Worm (Caenorhabditis elegans) whole organism, L2 larva: Measurements from ENCODE around the gene hmgr-1.

Experiments used
- ZK546.5 ChIP-seq: sonication (generic microtip); optimal IDR thresholded peaks from 2 replicates; lab custom pipeline; 2017; ENCODE audit warnings: missing biosample characterization, missing genetic modification characterization
- dmd-4 ChIP-seq: sonication (generic microtip); optimal IDR thresholded peaks from 2 replicates; lab custom pipeline; 2017; ENCODE audit warnings: missing biosample characterization, missing genetic modification characterization
- egl-27 ChIP-seq: sonication (generic microtip); optimal IDR thresholded peaks from 3 replicates; lab custom pipeline; 2017; ENCODE audit warnings: missing biosample characterization, missing genetic modification reagents, missing genetic modification characterization
- elt-1 ChIP-seq: fragments of 150-350 bp; optimal IDR thresholded peaks from 2 replicates; lab custom pipeline; 2014; ENCODE audit warnings: missing biosample characterization, missing genetic modification characterization
- lin-11 ChIP-seq: fragments of 150-350 bp; sonication (generic microtip); optimal IDR thresholded peaks from 2 replicates; lab custom pipeline; 2014; ENCODE audit warnings: missing biosample characterization, missing genetic modification characterization, inconsistent platforms, mixed read lengths
- mab-5 ChIP-seq: fragments of 150-350 bp; optimal IDR thresholded peaks from 2 replicates; lab custom pipeline; 2014; ENCODE audit warnings: missing biosample characterization, missing genetic modification characterization
- nhr-10 ChIP-seq: sonication (generic microtip); optimal IDR thresholded peaks from 2 replicates; lab custom pipeline; 2017; ENCODE audit warnings: missing biosample characterization, missing genetic modification characterization
- nhr-12 ChIP-seq: fragments of 150-350 bp; optimal IDR thresholded peaks from 2 replicates; lab custom pipeline; 2014; ENCODE audit warnings: missing biosample characterization, missing genetic modification characterization
- nhr-25 ChIP-seq: fragments of 150-350 bp; sonication (generic microtip); optimal IDR thresholded peaks from 3 replicates; lab custom pipeline; 2014; ENCODE audit warnings: missing biosample characterization, missing genetic modification characterization
- snpc-4 ChIP-seq: fragments of 150-350 bp; optimal IDR thresholded peaks from 2 replicates; lab custom pipeline; 2014; ENCODE audit warnings: missing biosample characterization, missing genetic modification characterization
- unc-39 ChIP-seq: fragments of 150-350 bp; optimal IDR thresholded peaks from 2 replicates; lab custom pipeline; 2014; ENCODE audit warnings: missing biosample characterization, missing genetic modification characterization
- zag-1 ChIP-seq: fragments of 150-350 bp; optimal IDR thresholded peaks from 2 replicates; lab custom pipeline; 2014; ENCODE audit warnings: missing biosample characterization, missing genetic modification characterization

ce11 chrIII:7380120-7380519 is 20.8 kb downstream of the hmgr-1 start:
- no peak for TF ChIP-seq unc-39
- TF ChIP-seq nhr-25 (tag; lab: Kevin White, UChicago): no peak
- no peak for TF ChIP-seq mab-5 (tag; lab: Kevin White, UChicago)
- no peak for TF ChIP-seq snpc-4 (tag; lab: Kevin White, UChicago)
- no peak for TF ChIP-seq lin-11
- no peak for TF ChIP-seq ZK546.5 (tag; lab: Kevin White, UChicago)
- TF ChIP-seq dmd-4 (tag; lab: Kevin White, UChicago): no peak
- TF ChIP-seq nhr-12 (tag; lab: Kevin White, UChicago): no peak
- TF ChIP-seq zag-1 (tag; lab: Kevin White, UChicago): no peak
- no peak for TF ChIP-seq elt-1 (tag; lab: Kevin White, UChicago)
- no peak for TF ChIP-seq nhr-10 (tag; lab: Kevin White, UChicago)
- TF ChIP-seq egl-27 (tag; lab: Kevin White, UChicago): no peak
